Fruit fly (Drosophila melanogaster) whole organism: ENCODE data around the gene CG13293.

Experiments
- CG8478 ChIP-seq: fragments of >200 bp; optimal IDR thresholded peaks from 2 replicates; lab custom pipeline; 2018; ENCODE audit warnings: inconsistent platforms
- Dll ChIP-seq: fragments of >200 bp; optimal IDR thresholded peaks from 2 replicates; lab custom pipeline; 2017

DNA sequence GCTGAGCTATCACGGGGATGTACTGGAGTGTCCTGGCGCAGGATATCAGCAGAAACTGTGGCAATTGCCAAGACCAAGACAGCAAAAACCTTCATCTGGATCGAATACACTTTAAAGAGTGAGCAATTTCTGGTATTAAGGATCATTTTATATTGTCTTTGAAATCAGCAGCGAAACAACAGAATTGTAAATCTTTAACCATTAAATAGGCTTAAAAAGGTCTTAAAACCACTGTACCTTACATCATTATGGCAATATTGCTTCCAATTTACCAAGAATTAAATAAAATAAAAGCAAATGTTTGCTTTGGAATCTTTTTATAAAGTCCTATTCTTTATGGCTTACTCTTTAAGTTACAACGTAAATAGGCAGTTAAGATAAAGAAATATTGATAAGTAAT, 48.2 kb upstream of the CG13293 start, which contains the start of gene CG10477:
- TF ChIP-seq CG8478: no peak
- no peak for TF ChIP-seq Dll
